Fruit fly (Drosophila melanogaster) whole organism, pupa: ENCODE measurements around the gene Pcp.

ENCODE experiments used
- CG10348 ChIP-seq: fragments of 200-800 bp; sonication (Bioruptor generic); IDR thresholded peaks from 2 replicates; pipeline ENCODE4 v1.3.6; 2022; ENCODE audit warnings: missing biosample characterization, missing genetic modification characterization
- CG12605 ChIP-seq: fragments of 200-800 bp; sonication (Bioruptor generic); IDR thresholded peaks from 2 replicates; pipeline ENCODE4 v1.3.6; 2022; ENCODE audit warnings: missing biosample characterization, missing genetic modification characterization
- CG13204 ChIP-seq: fragments of 200-800 bp; sonication (Bioruptor generic); optimal IDR thresholded peaks from 2 replicates; lab custom pipeline; 2018; ENCODE audit warnings: missing biosample characterization, mild to moderate bottlenecking, missing genetic modification characterization, moderate library complexity
- CG14655 ChIP-seq: fragments of 200-800 bp; sonication (Bioruptor generic); optimal IDR thresholded peaks from 3 replicates; lab custom pipeline; 2017; ENCODE audit warnings: mild to moderate bottlenecking, missing biosample characterization, missing genetic modification reagents, missing genetic modification characterization
- CG15710 ChIP-seq: fragments of 200-800 bp; sonication (Bioruptor generic); optimal IDR thresholded peaks from 2 replicates; lab custom pipeline; 2018; ENCODE audit warnings: missing biosample characterization, mild to moderate bottlenecking, missing genetic modification characterization, moderate library complexity
- CG17806 ChIP-seq: fragments of 200-800 bp; sonication (Bioruptor generic); optimal IDR thresholded peaks from 2 replicates; lab custom pipeline; 2018; ENCODE audit warnings: missing biosample characterization, mild to moderate bottlenecking, missing genetic modification characterization, moderate library complexity
- CG32121 ChIP-seq: fragments of 200-800 bp; sonication (Bioruptor generic); IDR thresholded peaks from 2 replicates; pipeline ENCODE4 v1.3.6; 2022; ENCODE audit warnings: missing biosample characterization, missing genetic modification characterization
- CG34367 ChIP-seq: fragments of 200-800 bp; sonication (Bioruptor generic); optimal IDR thresholded peaks from 2 replicates; lab custom pipeline; 2018; ENCODE audit warnings: missing biosample characterization, mild to moderate bottlenecking, missing genetic modification characterization
- CG4496 ChIP-seq: fragments of 200-800 bp; sonication (Bioruptor generic); IDR thresholded peaks from 3 replicates; pipeline ENCODE4 v1.3.6; 2022; ENCODE audit warnings: missing biosample characterization, missing genetic modification characterization
- CG8159 ChIP-seq: fragments of 200-800 bp; sonication (Bioruptor generic); optimal IDR thresholded peaks from 3 replicates; lab custom pipeline; 2018; ENCODE audit warnings: missing biosample characterization, mild to moderate bottlenecking, missing genetic modification characterization, moderate library complexity
- CG8301 ChIP-seq: fragments of 200-800 bp; sonication (Bioruptor generic); optimal IDR thresholded peaks from 2 replicates; lab custom pipeline; 2018; ENCODE audit warnings: missing biosample characterization, mild to moderate bottlenecking, missing genetic modification characterization
- CG9948 ChIP-seq: fragments of 200-800 bp; sonication (Bioruptor generic); optimal IDR thresholded peaks from 2 replicates; lab custom pipeline; 2018; ENCODE audit warnings: missing biosample characterization, mild to moderate bottlenecking, missing genetic modification characterization, moderate library complexity
- D1 ChIP-seq: fragments of 200-800 bp; sonication (Bioruptor generic); optimal IDR thresholded peaks from 2 replicates; lab custom pipeline; 2018; ENCODE audit warnings: missing biosample characterization, mild to moderate bottlenecking, missing genetic modification characterization, moderate library complexity
- EcR ChIP-seq: fragments of 200-800 bp; sonication (Bioruptor generic); optimal IDR thresholded peaks from 3 replicates; lab custom pipeline; 2019; ENCODE audit warnings: missing biosample characterization, missing genetic modification characterization, mild to moderate bottlenecking, moderate library complexity, missing genetic modification reagents
- Ets98B ChIP-seq: fragments of 200-800 bp; sonication (Bioruptor generic); IDR thresholded peaks from 2 replicates; pipeline ENCODE4 v1.3.6; 2022; ENCODE audit warnings: missing biosample characterization, missing genetic modification characterization
- Pif1A ChIP-seq: fragments of 200-800 bp; sonication (Bioruptor generic); optimal IDR thresholded peaks from 3 replicates; lab custom pipeline; 2016; ENCODE audit warnings: missing biosample characterization, missing genetic modification characterization
- Pif1B ChIP-seq: fragments of 200-800 bp; sonication (Bioruptor generic); optimal IDR thresholded peaks from 3 replicates; lab custom pipeline; 2016; ENCODE audit warnings: missing biosample characterization, missing genetic modification characterization
- Snoo ChIP-seq: fragments of 200-800 bp; sonication (Bioruptor generic); optimal IDR thresholded peaks from 3 replicates; lab custom pipeline; 2017; ENCODE audit warnings: missing biosample characterization, mild to moderate bottlenecking, missing genetic modification characterization, inconsistent platforms
- fd96Ca ChIP-seq: fragments of 200-800 bp; sonication (Bioruptor generic); IDR thresholded peaks from 3 replicates; pipeline ENCODE4 v1.3.6; 2022; ENCODE audit warnings: missing biosample characterization, missing genetic modification characterization
- gl ChIP-seq: fragments of 200-800 bp; sonication (Bioruptor generic); optimal IDR thresholded peaks from 2 replicates; lab custom pipeline; 2018; ENCODE audit warnings: missing biosample characterization, mild to moderate bottlenecking, missing genetic modification characterization
- rn ChIP-seq: fragments of 200-800 bp; sonication (Bioruptor generic); IDR thresholded peaks from 2 replicates; pipeline ENCODE4 v1.3.6; 2022; ENCODE audit warnings: missing biosample characterization, missing genetic modification characterization

Gene Pcp

DNA sequence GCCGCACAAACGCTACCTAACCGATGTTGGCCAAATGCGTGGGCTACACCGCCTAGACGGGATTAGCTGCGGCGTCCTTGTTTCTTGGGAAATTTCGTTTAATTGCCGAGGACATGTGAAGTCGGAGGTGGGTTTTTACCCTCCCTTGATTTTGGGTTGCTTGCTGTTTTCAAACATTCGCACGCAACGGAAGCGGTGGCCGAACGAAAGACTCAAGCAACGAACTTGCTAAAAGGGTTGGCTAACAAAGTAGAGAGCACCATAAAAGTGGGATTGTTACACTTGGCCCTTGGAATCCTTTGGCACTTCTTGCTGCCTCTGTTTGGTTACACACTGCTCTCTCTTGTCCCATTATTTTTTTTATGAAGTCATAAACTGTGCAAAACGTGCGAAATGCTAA lies 11.0 kb upstream of the Pcp start:
- TF ChIP-seq CG8159 (tag; lab: Kevin White, UChicago) (no peak), CG14655 (no peak), Snoo (tag; lab: Kevin White, UChicago) (no peak), CG10348 (GFP tag; lab: Robert Waterston, UW) (no peak), CG34367 (tag; lab: Kevin White, UChicago) (no peak), CG8301 (no peak), CG12605 (GFP tag; lab: Robert Waterston, UW) (no peak), EcR (GFP tag; lab: Kevin White, UChicago) (no peak), rn (GFP tag; lab: Robert Waterston, UW) (no peak), CG15710 (tag; lab: Kevin White, UChicago) (no peak), CG9948 (tag; lab: Kevin White, UChicago) (no peak), CG32121 (GFP tag; lab: Robert Waterston, UW) (no peak)

DNA sequence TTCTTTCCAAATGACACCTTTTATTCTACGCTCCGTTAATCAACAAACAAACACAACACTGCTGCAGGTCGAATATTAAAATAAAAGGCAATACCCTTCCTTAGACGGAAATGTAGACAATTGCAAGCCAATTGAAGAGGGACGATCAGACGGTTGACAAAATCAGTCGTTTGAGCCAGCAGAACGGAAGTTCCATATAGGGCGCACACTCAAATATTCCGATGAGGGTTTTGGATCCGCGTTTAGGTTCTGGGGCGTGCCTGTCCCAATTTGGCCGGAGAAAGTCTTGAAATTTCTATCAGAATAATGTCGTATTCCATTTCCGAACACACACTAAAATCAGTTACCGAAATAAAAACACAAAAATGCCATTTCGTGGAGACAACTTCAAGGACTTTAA lies 9.5 kb upstream of the Pcp start, which contains the start of gene CG43321:
TSS of gene CG43321 (plus strand) at position 301 of the 400 bp plus-strand sequence.
- no peak for TF ChIP-seq CG17806 (tag; lab: Kevin White, UChicago)
- TF ChIP-seq gl: no peak
- TF ChIP-seq CG9948 (tag; lab: Kevin White, UChicago): no peak
- TF ChIP-seq CG8301: no peak
- TF ChIP-seq CG8159 (tag; lab: Kevin White, UChicago): no peak
- no peak for TF ChIP-seq Pif1B (GFP tag; lab: Kevin White, UChicago)
- TF ChIP-seq CG34367 (tag; lab: Kevin White, UChicago): no peak
- TF ChIP-seq Ets98B (GFP tag; lab: Robert Waterston, UW): no peak
- TF ChIP-seq CG32121 (GFP tag; lab: Robert Waterston, UW): no peak
- no peak for TF ChIP-seq CG13204
- no peak for TF ChIP-seq Snoo (tag; lab: Kevin White, UChicago)
- TF ChIP-seq Pif1A: no peak
- TF ChIP-seq CG14655: no peak
- no peak for TF ChIP-seq EcR (GFP tag; lab: Kevin White, UChicago)
- TF ChIP-seq fd96Ca (GFP tag; lab: Robert Waterston, UW): no peak

DNA sequence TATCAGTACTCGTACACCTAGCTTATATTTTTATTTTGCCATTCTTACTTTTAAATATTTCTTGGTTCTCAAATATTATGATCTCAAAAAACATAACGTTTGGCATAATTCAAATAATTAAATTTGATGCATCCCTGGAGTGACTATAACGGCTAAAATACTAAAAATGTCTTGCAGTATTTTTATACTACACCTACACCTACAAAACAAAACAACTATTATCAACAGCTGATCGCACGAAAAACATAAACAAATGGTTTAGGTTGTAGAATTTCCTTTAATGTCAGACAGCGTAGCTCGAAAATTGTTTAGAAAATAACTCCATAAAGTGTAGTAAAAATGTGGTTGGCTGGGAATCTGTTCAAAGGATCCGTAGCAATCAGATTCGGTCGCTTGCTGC lies 8.3 kb upstream of the Pcp start, which contains the start of gene CG43322:
TSS of gene CG43322 (plus strand) at position 240 of the 400 bp plus-strand sequence.
- no peak for TF ChIP-seq EcR (GFP tag; lab: Kevin White, UChicago)
- no peak for TF ChIP-seq Pif1B (GFP tag; lab: Kevin White, UChicago)
- peak; percentile 10 for TF ChIP-seq D1 (tag; lab: Kevin White, UChicago)
- TF ChIP-seq Ets98B (GFP tag; lab: Robert Waterston, UW): no peak

DNA sequence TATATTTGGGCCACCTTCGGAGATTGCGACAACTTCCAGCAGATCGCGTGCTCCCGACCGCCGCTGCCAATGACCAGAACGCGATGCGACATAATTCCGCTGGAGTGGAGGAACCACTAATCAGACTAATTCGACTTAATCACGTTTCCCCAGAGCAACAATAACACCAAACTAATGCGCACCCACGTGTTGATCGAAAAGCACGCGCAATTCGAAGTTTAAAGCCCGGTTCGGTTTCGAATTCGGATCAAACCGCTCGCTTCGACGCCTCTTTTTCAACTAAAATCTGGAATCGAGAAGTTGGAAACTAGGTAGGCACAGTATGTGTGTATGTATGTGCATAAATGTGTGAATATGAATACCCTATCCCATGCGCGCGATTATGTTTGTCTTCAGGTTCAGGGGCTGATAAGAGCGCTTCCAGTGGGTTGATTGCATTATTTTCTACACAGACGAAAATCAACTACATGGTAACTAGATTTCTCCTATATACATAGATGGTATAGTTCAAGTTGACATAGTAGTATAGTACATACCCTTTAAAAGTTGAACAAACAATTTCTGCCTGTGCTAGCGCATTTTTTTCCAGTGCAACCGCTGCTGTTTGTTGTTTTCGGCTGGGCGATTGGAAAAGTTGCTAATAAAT lies 2.3 kb downstream of the Pcp start, which contains the start of gene Gart:
TSS of gene Gart (minus strand) at position 285 of the 646 bp plus-strand sequence.
- peak; percentile 44 for TF ChIP-seq CG15710 (tag; lab: Kevin White, UChicago)
- no peak for TF ChIP-seq D1 (tag; lab: Kevin White, UChicago)
- TF ChIP-seq CG9948 (tag; lab: Kevin White, UChicago): peak; percentile 30
- peak; percentile 19; the same call in 1 of the 2 replicates for TF ChIP-seq CG32121 (GFP tag; lab: Robert Waterston, UW)
- peak; percentile 73 for TF ChIP-seq Pif1A
- peak; percentile 56 for TF ChIP-seq CG12605 (GFP tag; lab: Robert Waterston, UW)
- no peak for TF ChIP-seq CG14655
- TF ChIP-seq CG17806 (tag; lab: Kevin White, UChicago): peak; percentile 3
- TF ChIP-seq Snoo (tag; lab: Kevin White, UChicago): peak; percentile 81
- peak; percentile 60 for TF ChIP-seq EcR (GFP tag; lab: Kevin White, UChicago)
- no peak for TF ChIP-seq gl
- TF ChIP-seq Pif1B (GFP tag; lab: Kevin White, UChicago): peak; percentile 72
- peak; percentile 52 for TF ChIP-seq CG34367 (tag; lab: Kevin White, UChicago)
- peak; percentile 61; the same call in 1 of the 3 replicates for TF ChIP-seq CG4496
- peak; percentile 40 for TF ChIP-seq Ets98B (GFP tag; lab: Robert Waterston, UW)

DNA sequence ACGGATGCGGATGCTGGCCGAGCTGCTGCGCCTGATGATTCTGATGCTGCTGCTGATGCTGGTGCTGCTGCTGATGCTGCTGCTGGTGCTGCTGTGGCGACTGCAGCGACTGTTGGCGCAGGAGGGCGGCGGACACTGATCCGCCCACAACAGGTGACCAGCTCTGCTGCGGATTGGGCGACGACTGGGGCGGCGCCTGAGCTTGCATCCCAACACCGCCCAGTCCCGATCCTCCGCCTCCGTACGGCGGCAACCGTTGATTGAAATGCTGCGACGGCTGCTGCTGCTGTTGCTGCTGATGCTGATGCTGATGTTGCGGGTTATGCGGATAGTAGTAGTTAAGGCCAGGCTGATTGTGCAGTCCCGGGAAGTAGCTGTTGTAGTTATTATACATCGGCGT lies 3.8 kb downstream of the Pcp start:
- TF ChIP-seq gl (no peak), CG14655 (no peak), CG8159 (tag; lab: Kevin White, UChicago) (no peak), Ets98B (GFP tag; lab: Robert Waterston, UW) (no peak), CG34367 (tag; lab: Kevin White, UChicago) (no peak), Pif1A (no peak), CG4496 (no peak), CG13204 (no peak), CG15710 (tag; lab: Kevin White, UChicago) (no peak), D1 (tag; lab: Kevin White, UChicago) (no peak), fd96Ca (GFP tag; lab: Robert Waterston, UW) (no peak), Snoo (tag; lab: Kevin White, UChicago) (no peak), EcR (GFP tag; lab: Kevin White, UChicago) (no peak), CG32121 (GFP tag; lab: Robert Waterston, UW) (no peak), Pif1B (GFP tag; lab: Kevin White, UChicago) (no peak), CG12605 (GFP tag; lab: Robert Waterston, UW) (no peak), CG10348 (GFP tag; lab: Robert Waterston, UW) (no peak), CG8301 (no peak), CG17806 (tag; lab: Kevin White, UChicago) (no peak)

DNA sequence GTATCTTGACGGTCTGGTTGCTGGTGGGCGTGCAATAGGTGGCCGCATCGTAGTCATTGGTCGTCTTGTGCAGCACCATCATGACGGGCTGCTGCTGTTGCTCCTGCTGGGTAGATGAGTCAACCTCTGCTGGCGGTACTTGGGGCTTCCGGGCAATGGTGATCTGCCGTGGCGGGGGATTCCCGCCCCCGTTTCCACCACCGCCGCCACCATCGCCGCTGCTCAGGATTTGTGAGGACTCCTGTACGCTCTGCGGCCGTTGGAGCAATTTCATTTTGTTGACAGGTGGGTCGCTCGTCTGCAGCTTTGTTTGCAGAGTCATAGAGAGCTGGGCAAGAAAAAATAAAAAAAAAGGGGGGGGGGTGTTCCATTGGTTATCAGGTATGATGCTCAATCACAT lies 4.8 kb downstream of the Pcp start:
- no peak for TF ChIP-seq CG8159 (tag; lab: Kevin White, UChicago)
- no peak for TF ChIP-seq D1 (tag; lab: Kevin White, UChicago)
